Fruit fly (Drosophila melanogaster) whole organism, embryonic: ENCODE results near the gene tutl.

Source experiments
- Ada2b ChIP-seq: fragments of 200-800 bp; sonication (Bioruptor generic); IDR thresholded peaks from 2 replicates; pipeline ENCODE4 v1.3.6; 2022; ENCODE audit warnings: missing biosample characterization, missing genetic modification characterization
- Aef1 ChIP-seq: fragments of 200-800 bp; sonication (Bioruptor generic); IDR thresholded peaks from 3 replicates; pipeline ENCODE4 v1.3.6; 2022; ENCODE audit warnings: missing biosample characterization, missing genetic modification characterization
- Asciz ChIP-seq: fragments of 200-800 bp; sonication (Bioruptor generic); optimal IDR thresholded peaks from 2 replicates; lab custom pipeline; 2017; ENCODE audit warnings: missing biosample characterization, mild to moderate bottlenecking, missing genetic modification characterization, missing genetic modification reagents
- CG10565 ChIP-seq: fragments of 200-800 bp; sonication (Bioruptor generic); optimal IDR thresholded peaks from 3 replicates; lab custom pipeline; 2016; ENCODE audit warnings: missing biosample characterization, mild to moderate bottlenecking, missing genetic modification characterization
- CG12219 ChIP-seq: fragments of 200-800 bp; sonication (Bioruptor generic); optimal IDR thresholded peaks from 3 replicates; lab custom pipeline; 2018; ENCODE audit warnings: missing biosample characterization, mild to moderate bottlenecking, missing genetic modification characterization
- CG13424 ChIP-seq: fragments of 200-800 bp; sonication (Bioruptor generic); optimal IDR thresholded peaks from 2 replicates; lab custom pipeline; 2019; ENCODE audit warnings: missing biosample characterization, mild to moderate bottlenecking, missing genetic modification characterization, moderate library complexity
- CG14050 ChIP-seq: fragments of 200-800 bp; sonication (Bioruptor generic); IDR thresholded peaks from 3 replicates; pipeline ENCODE4 v1.3.6; 2022; ENCODE audit warnings: missing biosample characterization, missing genetic modification characterization
- CG14441 ChIP-seq: fragments of 200-800 bp; sonication (Bioruptor generic); IDR thresholded peaks from 2 replicates; pipeline ENCODE4 v1.3.6; 2022; ENCODE audit warnings: missing biosample characterization, missing genetic modification characterization
- CG1602 ChIP-seq: fragments of 200-800 bp; sonication (Bioruptor generic); optimal IDR thresholded peaks from 3 replicates; lab custom pipeline; 2016; ENCODE audit warnings: missing biosample characterization, missing genetic modification characterization
- CG17829 ChIP-seq: fragments of 200-800 bp; optimal IDR thresholded peaks from 2 replicates; lab custom pipeline; 2019; ENCODE audit warnings: missing biosample characterization, mild to moderate bottlenecking, missing genetic modification characterization, moderate library complexity
- CG18764 ChIP-seq: fragments of 200-800 bp; sonication (Bioruptor generic); optimal IDR thresholded peaks from 3 replicates; lab custom pipeline; 2016; ENCODE audit warnings: missing biosample characterization, missing genetic modification characterization
- CG2889 ChIP-seq: fragments of 200-800 bp; sonication (Bioruptor generic); IDR thresholded peaks from 3 replicates; pipeline ENCODE4 v1.3.6; 2022; ENCODE audit warnings: missing biosample characterization, missing genetic modification characterization
- CG3281 ChIP-seq: fragments of 200-800 bp; sonication (Bioruptor generic); optimal IDR thresholded peaks from 3 replicates; lab custom pipeline; 2017; ENCODE audit warnings: missing biosample characterization, mild to moderate bottlenecking, missing genetic modification characterization
- CG34224 ChIP-seq: fragments of 200-800 bp; sonication (Bioruptor generic); IDR thresholded peaks from 3 replicates; pipeline ENCODE4 v1.3.6; 2022; ENCODE audit warnings: missing biosample characterization, missing genetic modification characterization; ENCODE audit not compliant: partially characterized antibody
- CG4617 ChIP-seq: fragments of 200-800 bp; sonication (Bioruptor generic); optimal IDR thresholded peaks from 3 replicates; lab custom pipeline; 2016; ENCODE audit warnings: missing biosample characterization, missing genetic modification characterization, borderline replicate concordance
- CG6272 ChIP-seq: fragments of 200-800 bp; sonication (Bioruptor generic); IDR thresholded peaks from 2 replicates; pipeline ENCODE4 v1.3.6; 2022; ENCODE audit warnings: missing biosample characterization, missing genetic modification characterization
- CG7271 ChIP-seq: fragments of 200-800 bp; sonication (Bioruptor generic); optimal IDR thresholded peaks from 2 replicates; lab custom pipeline; 2018; ENCODE audit warnings: missing biosample characterization, mild to moderate bottlenecking, missing genetic modification characterization, moderate library complexity
- CG7745 ChIP-seq: fragments of 200-800 bp; sonication (Bioruptor generic); optimal IDR thresholded peaks from 2 replicates; lab custom pipeline; 2018; ENCODE audit warnings: missing biosample characterization, mild to moderate bottlenecking, missing genetic modification characterization, moderate library complexity
- CG7786 ChIP-seq: fragments of 200-800 bp; sonication (Bioruptor generic); optimal IDR thresholded peaks from 2 replicates; lab custom pipeline; 2016; ENCODE audit warnings: missing biosample characterization, missing genetic modification characterization
- CG8944 ChIP-seq: fragments of 200-800 bp; sonication (Bioruptor generic); optimal IDR thresholded peaks from 3 replicates; lab custom pipeline; 2016; ENCODE audit warnings: missing biosample characterization, missing genetic modification characterization
- CG9437 ChIP-seq: fragments of 200-800 bp; sonication (Bioruptor generic); optimal IDR thresholded peaks from 2 replicates; lab custom pipeline; 2018; ENCODE audit warnings: missing biosample characterization, mild to moderate bottlenecking, missing genetic modification characterization
- CHES-1-like ChIP-seq: fragments of 200-800 bp; sonication (Bioruptor generic); optimal IDR thresholded peaks from 2 replicates; lab custom pipeline; 2016; ENCODE audit warnings: missing biosample characterization, missing genetic modification characterization
- D ChIP-seq, 2 experiments: fragments of 200-800 bp in 1 of 2; fragments of >200 bp in 1 of 2; sonication (Bioruptor generic) in 1 of 2; optimal IDR thresholded peaks; 2 replicates in 1 of 2; 3 replicates in 1 of 2; lab custom pipeline; 2017; ENCODE audit warnings: mild to moderate bottlenecking in 1 of 2, missing biosample characterization in 1 of 2, missing genetic modification characterization in 1 of 2, missing genetic modification reagents in 1 of 2
- D19A ChIP-seq: fragments of 200-800 bp; optimal IDR thresholded peaks from 3 replicates; lab custom pipeline; 2019; ENCODE audit warnings: missing biosample characterization, mild to moderate bottlenecking, missing genetic modification characterization, moderate library complexity
- Dek ChIP-seq: fragments of 200-800 bp; sonication (Bioruptor generic); optimal IDR thresholded peaks from 3 replicates; lab custom pipeline; 2019; ENCODE audit warnings: missing biosample characterization, mild to moderate bottlenecking, missing genetic modification characterization, moderate library complexity
- HLHmδ ChIP-seq: fragments of 200-800 bp; sonication (Bioruptor generic); optimal IDR thresholded peaks from 2 replicates; lab custom pipeline; 2018; ENCODE audit warnings: missing biosample characterization, mild to moderate bottlenecking, missing genetic modification characterization, moderate library complexity
- Hand ChIP-seq: fragments of 200-800 bp; sonication (Bioruptor generic); optimal IDR thresholded peaks from 2 replicates; lab custom pipeline; 2017; ENCODE audit warnings: mild to moderate bottlenecking, missing biosample characterization, missing genetic modification reagents, missing genetic modification characterization
- Lim3 ChIP-seq: fragments of 200-800 bp; sonication (Bioruptor generic); IDR thresholded peaks from 2 replicates; pipeline ENCODE4 v1.3.6; 2022; ENCODE audit warnings: missing biosample characterization, missing genetic modification characterization
- Lpt ChIP-seq: fragments of >200 bp; optimal IDR thresholded peaks from 2 replicates; lab custom pipeline; 2018; ENCODE audit warnings: missing biosample characterization, missing genetic modification characterization
- MESR4 ChIP-seq: fragments of 200-800 bp; sonication (Bioruptor generic); optimal IDR thresholded peaks from 2 replicates; lab custom pipeline; 2018; ENCODE audit warnings: missing biosample characterization, mild to moderate bottlenecking, missing genetic modification characterization, moderate library complexity
- NC2α ChIP-seq: fragments of 200-800 bp; sonication (Bioruptor generic); optimal IDR thresholded peaks from 2 replicates; lab custom pipeline; 2016; ENCODE audit warnings: missing biosample characterization, missing genetic modification characterization
- NFAT ChIP-seq: fragments of 200-800 bp; sonication (Bioruptor generic); IDR thresholded peaks from 2 replicates; pipeline ENCODE4 v1.3.6; 2022; ENCODE audit warnings: missing biosample characterization, missing genetic modification characterization
- NK7.1 ChIP-seq: fragments of 200-800 bp; sonication (Bioruptor generic); optimal IDR thresholded peaks from 3 replicates; lab custom pipeline; 2016; ENCODE audit warnings: missing biosample characterization, missing genetic modification characterization
- Rfx ChIP-seq: fragments of 200-800 bp; sonication (Bioruptor generic); IDR thresholded peaks from 2 replicates; pipeline ENCODE4 v1.3.6; 2022; ENCODE audit warnings: missing biosample characterization, missing genetic modification characterization
- Sin3A ChIP-seq: fragments of >200 bp; optimal IDR thresholded peaks from 2 replicates; lab custom pipeline; 2018
- Sox100B ChIP-seq: fragments of 200-800 bp; sonication (Bioruptor generic); optimal IDR thresholded peaks from 3 replicates; lab custom pipeline; 2018; ENCODE audit warnings: missing biosample characterization, mild to moderate bottlenecking, missing genetic modification characterization
- ash1 ChIP-seq: fragments of 200-800 bp; sonication (Bioruptor generic); optimal IDR thresholded peaks from 2 replicates; lab custom pipeline; 2018; ENCODE audit warnings: missing biosample characterization, mild to moderate bottlenecking, missing genetic modification characterization
- chn ChIP-seq: fragments of 200-800 bp; sonication (Bioruptor generic); optimal IDR thresholded peaks from 2 replicates; lab custom pipeline; 2016; ENCODE audit warnings: missing biosample characterization, missing genetic modification characterization
- crc ChIP-seq: fragments of 200-800 bp; sonication (Bioruptor generic); optimal IDR thresholded peaks from 2 replicates; lab custom pipeline; 2016; ENCODE audit warnings: missing biosample characterization, missing genetic modification characterization
- dm ChIP-seq: fragments of 200-800 bp; sonication (Bioruptor generic); optimal IDR thresholded peaks from 3 replicates; lab custom pipeline; 2016; ENCODE audit warnings: missing biosample characterization, missing genetic modification characterization
- dmrt99B ChIP-seq: fragments of 200-800 bp; sonication (Bioruptor generic); optimal IDR thresholded peaks from 2 replicates; lab custom pipeline; 2018; ENCODE audit warnings: missing biosample characterization, mild to moderate bottlenecking, missing genetic modification characterization, moderate library complexity
- fru ChIP-seq: fragments of >200 bp; optimal IDR thresholded peaks from 2 replicates; lab custom pipeline; 2017
- fu2 ChIP-seq: fragments of 200-800 bp; sonication (Bioruptor generic); optimal IDR thresholded peaks from 2 replicates; lab custom pipeline; 2016; ENCODE audit warnings: missing biosample characterization, missing genetic modification characterization
- kni ChIP-seq: fragments of 200-800 bp; sonication (Bioruptor generic); optimal IDR thresholded peaks from 3 replicates; lab custom pipeline; 2017; ENCODE audit warnings: mild to moderate bottlenecking, missing biosample characterization, missing genetic modification reagents, missing genetic modification characterization
- lbe ChIP-seq: fragments of 200-800 bp; sonication (Bioruptor generic); optimal IDR thresholded peaks from 2 replicates; lab custom pipeline; 2016; ENCODE audit warnings: missing biosample characterization, mild to moderate bottlenecking, missing genetic modification characterization
- p53 ChIP-seq: fragments of 200-800 bp; sonication (Bioruptor generic); optimal IDR thresholded peaks from 2 replicates; lab custom pipeline; 2016; ENCODE audit warnings: missing biosample characterization, missing genetic modification characterization
- peb ChIP-seq: fragments of 200-800 bp; sonication (Bioruptor generic); IDR thresholded peaks from 2 replicates; pipeline ENCODE4 v1.3.6; 2022; ENCODE audit warnings: missing biosample characterization, missing genetic modification characterization
- seq ChIP-seq: fragments of 200-800 bp; sonication (Bioruptor generic); IDR thresholded peaks from 2 replicates; pipeline ENCODE4 v1.3.6; 2022; ENCODE audit warnings: missing biosample characterization, missing genetic modification characterization
- stc ChIP-seq: fragments of 200-800 bp; sonication (Bioruptor generic); IDR thresholded peaks from 2 replicates; pipeline ENCODE4 v1.3.6; 2022; ENCODE audit warnings: missing biosample characterization, missing genetic modification characterization
- usp ChIP-seq: fragments of >200 bp; optimal IDR thresholded peaks from 2 replicates; lab custom pipeline; 2017; ENCODE audit warnings: missing biosample characterization, missing genetic modification characterization
- zfh1 ChIP-seq: fragments of 200-800 bp; sonication (Bioruptor generic); IDR thresholded peaks from 3 replicates; pipeline ENCODE4 v1.3.6; 2022; ENCODE audit warnings: missing biosample characterization, missing genetic modification characterization

tutl gene

dm6 chr2L:4346619-4347310 lies 63.8 kb downstream of the tutl start (continued):
- TF ChIP-seq NK7.1 = no peak
- TF ChIP-seq CG1602 (GFP tag; lab: Kevin White, UChicago) = no peak
- no peak for TF ChIP-seq Aef1 (GFP tag; lab: Robert Waterston, UW)
- no peak for TF ChIP-seq Lim3 (GFP tag; lab: Robert Waterston, UW)
- peak; percentile 47; the same call in 1 of the 2 replicates for TF ChIP-seq NFAT (GFP tag; lab: Robert Waterston, UW)
- no peak for TF ChIP-seq Asciz (GFP tag; lab: Kevin White, UChicago)
- TF ChIP-seq Hand (GFP tag; lab: Kevin White, UChicago) = no peak
- peak; percentile 98 for TF ChIP-seq CG7745
- TF ChIP-seq CG18764 (GFP tag; lab: Kevin White, UChicago) = no peak
- no peak for TF ChIP-seq CG13424 (tag; lab: Kevin White, UChicago)
- no peak for TF ChIP-seq CG12219 (GFP tag; lab: Kevin White, UChicago)
- TF ChIP-seq MESR4 (GFP tag; lab: Kevin White, UChicago) = no peak
- peak; percentile 28 for TF ChIP-seq D (optimal IDR thresholded peaks at IDR 0.05; lab: Kevin White, UChicago)
- no peak for TF ChIP-seq D (GFP tag; optimal IDR thresholded peaks at IDR 0.05; lab: Kevin White, UChicago)
- TF ChIP-seq seq (GFP tag; lab: Robert Waterston, UW) = peak; percentile 72; the same call in 1 of the 2 replicates
- TF ChIP-seq D19A (tag; lab: Kevin White, UChicago) = peak; percentile 18
- TF ChIP-seq CG14050 (GFP tag; lab: Robert Waterston, UW) = no peak
- no peak for TF ChIP-seq CG10565 (GFP tag; lab: Kevin White, UChicago)
- no peak for TF ChIP-seq CG3281 (GFP tag; lab: Kevin White, UChicago)
- TF ChIP-seq stc (GFP tag; lab: Robert Waterston, UW) = no peak
- no peak for TF ChIP-seq Sin3A
- no peak for TF ChIP-seq CG9437
- no peak for TF ChIP-seq Rfx (GFP tag; lab: Robert Waterston, UW)
- TF ChIP-seq lbe (GFP tag; lab: Kevin White, UChicago) = no peak
- TF ChIP-seq kni (GFP tag; lab: Kevin White, UChicago) = peak; percentile 77
- TF ChIP-seq crc (GFP tag; lab: Kevin White, UChicago) = no peak
- TF ChIP-seq CHES-1-like (GFP tag; lab: Kevin White, UChicago) = no peak
- no peak for TF ChIP-seq Sox100B (GFP tag; lab: Kevin White, UChicago)
- TF ChIP-seq CG4617 (GFP tag; lab: Kevin White, UChicago) = no peak
- no peak for TF ChIP-seq peb (GFP tag; lab: Robert Waterston, UW)
- TF ChIP-seq dmrt99B (tag; lab: Kevin White, UChicago) = no peak
- no peak for TF ChIP-seq CG7271 (tag; lab: Kevin White, UChicago)
- TF ChIP-seq Dek = no peak
- TF ChIP-seq CG2889 (GFP tag; lab: Robert Waterston, UW) = no peak
- no peak for TF ChIP-seq CG7786 (GFP tag; lab: Kevin White, UChicago)
- TF ChIP-seq HLHmδ (GFP tag; lab: Kevin White, UChicago) = no peak
- no peak for TF ChIP-seq fu2 (GFP tag; lab: Kevin White, UChicago)
- no peak for TF ChIP-seq ash1 (GFP tag; lab: Kevin White, UChicago)
- no peak for TF ChIP-seq zfh1
- TF ChIP-seq CG34224 (GFP tag; lab: Robert Waterston, UW) = peak; percentile 57; the same call in 1 of the 3 replicates
- no peak for TF ChIP-seq Ada2b (GFP tag; lab: Robert Waterston, UW)
- TF ChIP-seq fru (lab: Kevin White, UChicago) = no peak
- no peak for TF ChIP-seq CG6272 (GFP tag; lab: Robert Waterston, UW)
- TF ChIP-seq CG8944 (GFP tag; lab: Kevin White, UChicago) = no peak
- TF ChIP-seq CG17829 (tag; lab: Kevin White, UChicago) = peak; percentile 14
- TF ChIP-seq NC2α = no peak
- no peak for TF ChIP-seq CG14441 (GFP tag; lab: Robert Waterston, UW)
- no peak for TF ChIP-seq dm (GFP tag; lab: Kevin White, UChicago)
- TF ChIP-seq Lpt (GFP tag; lab: Kevin White, UChicago) = no peak
- no peak for TF ChIP-seq usp
- TF ChIP-seq p53 = no peak
- peak; percentile 33 for TF ChIP-seq chn (GFP tag; lab: Kevin White, UChicago)
